Fruit fly (Drosophila melanogaster): ENCODE measurements around the gene Ag5r.

The Ag5r gene

dm6 chrX:14749086-14749874 is 37.1 kb downstream of the Ag5r start, which contains the start of gene NetB (continued):
- TF ChIP-seq CG15696 (tag; optimal IDR thresholded peaks at IDR 0.05) (no peak), CG31365 (tag; optimal IDR thresholded peaks at IDR 0.05) (no peak), CG7786 (GFP tag; optimal IDR thresholded peaks at IDR 0.05) (no peak), Atf3 (GFP tag; optimal IDR thresholded peaks at IDR 0.05) (no peak), CG33213 (GFP tag; optimal IDR thresholded peaks at IDR 0.05) (no peak), schlank (tag; optimal IDR thresholded peaks at IDR 0.05) (no peak), slp2 (GFP tag; optimal IDR thresholded peaks at IDR 0.05) (no peak), Doc2 (GFP tag; IDR thresholded peaks at IDR 0.05) (no peak), crc (GFP tag; optimal IDR thresholded peaks at IDR 0.05) (no peak), gt (GFP tag; IDR thresholded peaks at IDR 0.05) (no peak), CG14441 (GFP tag; IDR thresholded peaks at IDR 0.05) (no peak), CG7372 (GFP tag; IDR thresholded peaks at IDR 0.05) (no peak), emc (GFP tag; optimal IDR thresholded peaks at IDR 0.05) (no peak), h (optimal IDR thresholded peaks at IDR 0.05) (no peak), Bdp1 (GFP tag; optimal IDR thresholded peaks at IDR 0.05) (no peak), Neu2 (GFP tag; optimal IDR thresholded peaks at IDR 0.05; ENCODE audit: borderline replicate concordance) (no peak), nau (GFP tag; optimal IDR thresholded peaks at IDR 0.05) (no peak), CG6813 (GFP tag; optimal IDR thresholded peaks at IDR 0.05) (no peak), hkb (optimal IDR thresholded peaks at IDR 0.05) (no peak), hkb (GFP tag; IDR thresholded peaks at IDR 0.05) (no peak), CG43689 (GFP tag; IDR thresholded peaks at IDR 0.05) (no peak), zf30C (GFP tag; optimal IDR thresholded peaks at IDR 0.05) (no peak), Xbp1 (GFP tag; optimal IDR thresholded peaks at IDR 0.05) (no peak), MESR4 (GFP tag; optimal IDR thresholded peaks at IDR 0.05) (no peak), Hsf (GFP tag; optimal IDR thresholded peaks at IDR 0.05) (no peak), CG13775 (GFP tag; optimal IDR thresholded peaks at IDR 0.05) (no peak), slou (GFP tag; optimal IDR thresholded peaks at IDR 0.05) (no peak), ssp (GFP tag; IDR thresholded peaks at IDR 0.05) (no peak), CG10565 (GFP tag; optimal IDR thresholded peaks at IDR 0.05) (no peak), br (optimal IDR thresholded peaks at IDR 0.05) (no peak), CG11696 (GFP tag; IDR thresholded peaks at IDR 0.05) (no peak), odd (GFP tag; optimal IDR thresholded peaks at IDR 0.05) (no peak), prd (optimal IDR thresholded peaks at IDR 0.05) (no peak), prd (GFP tag; IDR thresholded peaks at IDR 0.05) (no peak), Drgx (GFP tag; IDR thresholded peaks at IDR 0.05) (no peak), HmgD (GFP tag; optimal IDR thresholded peaks at IDR 0.05) (no peak), Stat92E (GFP tag; optimal IDR thresholded peaks at IDR 0.05) (no peak), gfzf (GFP tag; optimal IDR thresholded peaks at IDR 0.05) (no peak), lmd (GFP tag; IDR thresholded peaks at IDR 0.05) (no peak), CG2129 (GFP tag; IDR thresholded peaks at IDR 0.05; ENCODE audit: partially characterized antibody) (no peak), CG13123 (GFP tag; optimal IDR thresholded peaks at IDR 0.05) (no peak), unpg (GFP tag; optimal IDR thresholded peaks at IDR 0.05) (no peak), Nf-YA (GFP tag; IDR thresholded peaks at IDR 0.05) (no peak), pan (optimal IDR thresholded peaks at IDR 0.05) (no peak), pan (GFP tag; optimal IDR thresholded peaks at IDR 0.05 in 1 of 2, IDR thresholded peaks at IDR 0.05 in 1 of 2) (peak in 1 of 2 experiments; percentile 14), CG8359 (GFP tag; optimal IDR thresholded peaks at IDR 0.05; ENCODE audit: borderline replicate concordance) (peak; percentile 98), trh (GFP tag; optimal IDR thresholded peaks at IDR 0.05) (no peak), tx (GFP tag; optimal IDR thresholded peaks at IDR 0.05) (no peak), peb (GFP tag; IDR thresholded peaks at IDR 0.05) (no peak), exex (tag; optimal IDR thresholded peaks at IDR 0.05) (no peak), ap (GFP tag; IDR thresholded peaks at IDR 0.05) (no peak), CG12299 (tag; optimal IDR thresholded peaks at IDR 0.05) (no peak)
